Fruit fly (Drosophila melanogaster): Measurements from ENCODE around the gene CG10877.

dm6 chr3R:20549855-20550603, 13.8 kb downstream of the CG10877 start:
- TF ChIP-seq CG4496 (GFP tag; IDR thresholded peaks at IDR 0.05) (peak; percentile 91), rn (GFP tag; IDR thresholded peaks at IDR 0.05) (peak; percentile 45; the same call in 1 of the 2 replicates), CG32121 (GFP tag; IDR thresholded peaks at IDR 0.05) (peak; percentile 85)
